Worm (Caenorhabditis elegans): Measurements from ENCODE around the gene F25E5.2.

DNA sequence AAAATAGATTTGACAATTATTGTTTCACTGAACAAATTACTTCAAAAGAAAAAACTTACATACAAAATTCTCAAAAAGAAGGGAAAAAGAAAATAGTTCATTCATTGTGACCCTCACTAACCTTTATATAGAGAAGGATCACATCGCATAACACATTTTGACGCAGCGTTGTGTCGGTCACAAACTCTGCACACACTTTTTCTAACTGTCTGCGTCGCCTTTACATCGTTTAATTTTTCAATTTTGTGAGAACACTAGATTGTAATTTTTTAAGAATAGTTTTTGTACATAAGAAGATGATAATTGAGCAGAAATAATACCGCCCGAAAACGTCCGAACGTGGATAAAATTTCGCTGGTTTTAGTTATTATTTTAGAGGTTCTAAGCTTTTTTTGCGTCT is 25.8 kb downstream of the F25E5.2 start, which contains the start of gene C18B10.6:
- TF ChIP-seq med-1 (GFP tag; optimal IDR thresholded peaks at IDR 0.05; ENCODE audit: insufficient read depth) (no peak), cog-1 (tag; optimal IDR thresholded peaks at IDR 0.05) (no peak), flt-1 (GFP tag; IDR thresholded peaks at IDR 0.05) (no peak), ztf-29 (GFP tag; IDR thresholded peaks at IDR 0.05) (no peak), tab-1 (GFP tag; IDR thresholded peaks at IDR 0.05) (no peak), ref-1 (GFP tag; conservative IDR thresholded peaks at IDR 0.05) (no peak), T22C8.4 (GFP tag; IDR thresholded peaks at IDR 0.05) (no peak), ztf-23 (GFP tag; IDR thresholded peaks at IDR 0.05) (no peak)

All from whole organism, midembryonic.